Fruit fly (Drosophila melanogaster): ENCODE measurements around the gene CG1537.

CG1537 gene

DNA sequence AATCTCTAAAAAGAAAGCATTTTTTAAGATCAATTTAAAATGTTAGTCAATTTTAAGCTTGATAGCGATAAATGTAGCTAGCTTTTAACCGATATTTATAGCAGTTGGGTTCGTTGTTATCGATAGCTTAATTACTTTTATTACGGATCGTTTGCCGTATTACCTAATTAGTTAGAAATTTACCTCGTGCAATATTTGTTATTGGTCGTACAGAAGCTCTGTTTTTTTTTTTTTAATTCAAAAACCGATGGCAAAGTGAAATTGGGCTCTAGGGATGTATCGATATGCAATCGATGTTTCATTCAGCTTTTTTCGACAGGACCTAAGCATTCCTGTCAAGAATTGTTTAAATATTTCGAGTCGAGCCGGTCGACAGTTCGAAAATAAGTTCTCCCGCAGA is 29.2 kb upstream of the CG1537 start, which contains the start of gene CG2061 (continued):
- TF ChIP-seq cwo (GFP tag; optimal IDR thresholded peaks at IDR 0.05) (no peak), ewg (GFP tag; optimal IDR thresholded peaks at IDR 0.05) (no peak), gem (tag; optimal IDR thresholded peaks at IDR 0.05) (no peak), nerfin-1 (tag; optimal IDR thresholded peaks at IDR 0.05) (no peak), hb (GFP tag; IDR thresholded peaks at IDR 0.05; ENCODE audit: partially characterized antibody) (peak; percentile 65), Rx (GFP tag; IDR thresholded peaks at IDR 0.05) (no peak), B-H1 (GFP tag; IDR thresholded peaks at IDR 0.05) (no peak), CG1832 (GFP tag; optimal IDR thresholded peaks at IDR 0.05) (no peak), CG16779 (GFP tag; IDR thresholded peaks at IDR 0.05) (no peak), Trl (optimal IDR thresholded peaks at IDR 0.05) (no peak), Trl (GFP tag; optimal IDR thresholded peaks at IDR 0.05) (no peak), Deaf1 (tag; optimal IDR thresholded peaks at IDR 0.05) (no peak), CG31388 (GFP tag; optimal IDR thresholded peaks at IDR 0.05) (no peak), chn (GFP tag; optimal IDR thresholded peaks at IDR 0.05) (no peak), prd (optimal IDR thresholded peaks at IDR 0.05) (no peak), prd (GFP tag; IDR thresholded peaks at IDR 0.05) (no peak), Meics (GFP tag; optimal IDR thresholded peaks at IDR 0.05) (no peak), Atf-2 (GFP tag; optimal IDR thresholded peaks at IDR 0.05) (no peak), usp (GFP tag; optimal IDR thresholded peaks at IDR 0.05) (no peak), CG18262 (tag; optimal IDR thresholded peaks at IDR 0.05) (no peak), lmd (GFP tag; IDR thresholded peaks at IDR 0.05) (no peak), dan (GFP tag; IDR thresholded peaks at IDR 0.05) (no peak), slp2 (GFP tag; optimal IDR thresholded peaks at IDR 0.05) (no peak), dmrt11E (tag; optimal IDR thresholded peaks at IDR 0.05) (no peak), CG4360 (GFP tag; IDR thresholded peaks at IDR 0.05) (no peak), Opbp (GFP tag; IDR thresholded peaks at IDR 0.05; ENCODE audit: partially characterized antibody) (peak; percentile 52; the same call in 1 of the 3 replicates), E2f2 (GFP tag; IDR thresholded peaks at IDR 0.05) (peak; percentile 57), CG1647 (GFP tag; optimal IDR thresholded peaks at IDR 0.05) (no peak), Pdp1 (GFP tag; optimal IDR thresholded peaks at IDR 0.05) (peak in 1 of 2 experiments; percentile 14), CTCF (GFP tag; optimal IDR thresholded peaks at IDR 0.05) (no peak), CG11560 (tag; IDR thresholded peaks at IDR 0.05) (no peak; the same call in 2 of the 3 replicates), ash1 (GFP tag; optimal IDR thresholded peaks at IDR 0.05) (no peak), tgo (GFP tag; IDR thresholded peaks at IDR 0.05) (no peak), CG7987 (GFP tag; optimal IDR thresholded peaks at IDR 0.05) (no peak), Kr (GFP tag; optimal IDR thresholded peaks at IDR 0.05) (no peak), Sin3A (optimal IDR thresholded peaks at IDR 0.05) (no peak), PHDP (tag; optimal IDR thresholded peaks at IDR 0.05) (no peak), Ptx1 (GFP tag; IDR thresholded peaks at IDR 0.05) (no peak), yki (optimal IDR thresholded peaks at IDR 0.05) (no peak), CG13287 (GFP tag; IDR thresholded peaks at IDR 0.05; ENCODE audit: partially characterized antibody) (peak; percentile 81)

dm6 chrX:11090161-11090560 is 27.2 kb upstream of the CG1537 start, which contains the start of gene CG2076:
Gene CG2076 (plus strand): TSS chrX:11090210.
- peak; percentile 56 for TF ChIP-seq pzg (GFP tag; optimal IDR thresholded peaks at IDR 0.05)
- TF ChIP-seq chinmo (GFP tag; IDR thresholded peaks at IDR 0.05; ENCODE audit: partially characterized antibody): peak; percentile 81; the same call in 3 of the 4 replicates
- TF ChIP-seq Dref (GFP tag; IDR thresholded peaks at IDR 0.05): peak; percentile 87
- peak; percentile 89 for TF ChIP-seq CG16813 (GFP tag; IDR thresholded peaks at IDR 0.05; ENCODE audit: partially characterized antibody)
- peak; percentile 41 for TF ChIP-seq sens (GFP tag)
- peak; percentile 57 for TF ChIP-seq MBD-R2 (GFP tag; IDR thresholded peaks at IDR 0.05)
- TF ChIP-seq unc-4 (GFP tag; IDR thresholded peaks at IDR 0.05; ENCODE audit: partially characterized antibody): peak; percentile 84
- TF ChIP-seq corto (GFP tag; optimal IDR thresholded peaks at IDR 0.05): no peak
- peak; percentile 28 for TF ChIP-seq MESR4 (GFP tag; optimal IDR thresholded peaks at IDR 0.05)
- no peak for TF ChIP-seq CG43689 (GFP tag; IDR thresholded peaks at IDR 0.05)
- TF ChIP-seq CG42726 (GFP tag; IDR thresholded peaks at IDR 0.05; ENCODE audit: partially characterized antibody): peak; percentile 58; the same call in 1 of the 2 replicates
- peak; percentile 91 for TF ChIP-seq wek (GFP tag; optimal IDR thresholded peaks at IDR 0.05)
- TF ChIP-seq vvl (GFP tag; IDR thresholded peaks at IDR 0.05): 0 out of 2 replicates have a peak, but pooled peaks have one; percentile 11
- peak; percentile 82; the same call in 2 of the 3 replicates for TF ChIP-seq Opbp (GFP tag; IDR thresholded peaks at IDR 0.05; ENCODE audit: partially characterized antibody)
- peak; percentile 6 for TF ChIP-seq lbe (GFP tag; optimal IDR thresholded peaks at IDR 0.05)
- TF ChIP-seq Nf-YA (GFP tag; IDR thresholded peaks at IDR 0.05): no peak
